Fruit fly (Drosophila melanogaster) whole organism, embryonic: Measurements from ENCODE around the gene ss.

Experiments used
- Adf1 ChIP-seq: fragments of 200-800 bp; sonication (Bioruptor generic); IDR thresholded peaks from 2 replicates; pipeline ENCODE4 v1.3.6; 2022; ENCODE audit warnings: missing biosample characterization, missing genetic modification characterization
- Antp ChIP-seq: fragments of 200-800 bp; sonication (Bioruptor generic); optimal IDR thresholded peaks from 3 replicates; lab custom pipeline; 2016; ENCODE audit warnings: missing biosample characterization, missing genetic modification characterization
- Atf3 ChIP-seq: fragments of 200-800 bp; sonication (Bioruptor generic); optimal IDR thresholded peaks from 3 replicates; lab custom pipeline; 2016; ENCODE audit warnings: missing biosample characterization, missing genetic modification characterization
- Bgb ChIP-seq: fragments of 200-800 bp; sonication (Bioruptor generic); IDR thresholded peaks from 2 replicates; pipeline ENCODE4 v1.3.6; 2022; ENCODE audit warnings: missing biosample characterization, missing genetic modification characterization; ENCODE audit not compliant: partially characterized antibody
- CG10267 ChIP-seq: fragments of 200-800 bp; sonication (Bioruptor generic); optimal IDR thresholded peaks from 2 replicates; lab custom pipeline; 2018; ENCODE audit warnings: missing biosample characterization, mild to moderate bottlenecking, missing genetic modification characterization, moderate library complexity
- CG12659 ChIP-seq: fragments of 200-800 bp; sonication (Bioruptor generic); optimal IDR thresholded peaks from 3 replicates; lab custom pipeline; 2017; ENCODE audit warnings: mild to moderate bottlenecking, missing biosample characterization, missing genetic modification reagents, missing genetic modification characterization
- CG13624 ChIP-seq: fragments of 200-800 bp; sonication (Bioruptor generic); optimal IDR thresholded peaks from 2 replicates; lab custom pipeline; 2016; ENCODE audit warnings: missing biosample characterization, missing genetic modification characterization
- CG15601 ChIP-seq: fragments of 200-800 bp; sonication (Bioruptor generic); optimal IDR thresholded peaks from 3 replicates; lab custom pipeline; 2019; ENCODE audit warnings: missing biosample characterization, mild to moderate bottlenecking, missing genetic modification characterization, moderate library complexity
- CG17328 ChIP-seq: fragments of 200-800 bp; sonication (Bioruptor generic); IDR thresholded peaks from 2 replicates; pipeline ENCODE4 v1.3.6; 2022; ENCODE audit warnings: missing biosample characterization, missing genetic modification characterization
- CG17802 ChIP-seq: fragments of 200-800 bp; sonication (Bioruptor generic); optimal IDR thresholded peaks from 2 replicates; lab custom pipeline; 2018; ENCODE audit warnings: missing biosample characterization, mild to moderate bottlenecking, missing genetic modification characterization, moderate library complexity
- CG31441 ChIP-seq: fragments of 200-800 bp; sonication (Bioruptor generic); IDR thresholded peaks from 2 replicates; pipeline ENCODE4 v1.3.6; 2022; ENCODE audit warnings: missing biosample characterization, missing genetic modification characterization
- CG32532 ChIP-seq: fragments of 200-800 bp; sonication (Bioruptor generic); IDR thresholded peaks from 2 replicates; pipeline ENCODE4 v1.3.6; 2022; ENCODE audit warnings: missing biosample characterization, missing genetic modification characterization
- CG3281 ChIP-seq: fragments of 200-800 bp; sonication (Bioruptor generic); optimal IDR thresholded peaks from 3 replicates; lab custom pipeline; 2017; ENCODE audit warnings: missing biosample characterization, mild to moderate bottlenecking, missing genetic modification characterization
- CG34422 ChIP-seq: fragments of 200-800 bp; sonication (Bioruptor generic); IDR thresholded peaks from 3 replicates; pipeline ENCODE4 v1.3.6; 2022; ENCODE audit warnings: missing biosample characterization, missing genetic modification characterization
- CG3995 ChIP-seq: fragments of 200-800 bp; sonication (Bioruptor generic); optimal IDR thresholded peaks from 3 replicates; lab custom pipeline; 2016; ENCODE audit warnings: missing biosample characterization, missing genetic modification characterization
- CG6272 ChIP-seq: fragments of 200-800 bp; sonication (Bioruptor generic); IDR thresholded peaks from 2 replicates; pipeline ENCODE4 v1.3.6; 2022; ENCODE audit warnings: missing biosample characterization, missing genetic modification characterization
- CG6765 ChIP-seq: fragments of 200-800 bp; sonication (Bioruptor generic); optimal IDR thresholded peaks from 3 replicates; lab custom pipeline; 2017; ENCODE audit warnings: missing biosample characterization, mild to moderate bottlenecking, missing genetic modification characterization
- CG7372 ChIP-seq: fragments of 200-800 bp; sonication (Bioruptor generic); IDR thresholded peaks from 2 replicates; pipeline ENCODE4 v1.3.6; 2022; ENCODE audit warnings: missing biosample characterization, missing genetic modification characterization
- CG8290 ChIP-seq, 3 experiments: fragments of 200-800 bp; sonication (Bioruptor generic); optimal IDR thresholded peaks; 2 replicates each; lab custom pipeline; 2016 to 2019; ENCODE audit warnings: missing biosample characterization in 3 of 3, missing genetic modification characterization in 3 of 3, mild to moderate bottlenecking in 2 of 3, moderate library complexity in 1 of 3
- CG9932 ChIP-seq: fragments of 200-800 bp; sonication (Bioruptor generic); IDR thresholded peaks from 2 replicates; pipeline ENCODE4 v1.3.6; 2022; ENCODE audit warnings: missing biosample characterization, missing genetic modification characterization
- CHES-1-like ChIP-seq: fragments of 200-800 bp; sonication (Bioruptor generic); optimal IDR thresholded peaks from 2 replicates; lab custom pipeline; 2016; ENCODE audit warnings: missing biosample characterization, missing genetic modification characterization
- Chrac-16 ChIP-seq: fragments of 200-800 bp; sonication (Bioruptor generic); optimal IDR thresholded peaks from 3 replicates; lab custom pipeline; 2016; ENCODE audit warnings: missing biosample characterization, missing genetic modification characterization
- Dp ChIP-seq: fragments of 200-800 bp; sonication (Bioruptor generic); optimal IDR thresholded peaks from 2 replicates; lab custom pipeline; 2018; ENCODE audit warnings: missing biosample characterization, mild to moderate bottlenecking, missing genetic modification characterization, moderate library complexity
- Dref ChIP-seq: fragments of 200-800 bp; sonication (Bioruptor generic); IDR thresholded peaks from 2 replicates; pipeline ENCODE4 v1.3.6; 2022; ENCODE audit warnings: missing biosample characterization, missing genetic modification characterization
- Drgx ChIP-seq: fragments of 200-800 bp; sonication (Bioruptor generic); IDR thresholded peaks from 2 replicates; pipeline ENCODE4 v1.3.6; 2022; ENCODE audit warnings: missing biosample characterization, missing genetic modification characterization
- Ets65A ChIP-seq: fragments of 200-800 bp; sonication (Bioruptor generic); peaks from one replicate; lab custom pipeline; 2016; ENCODE audit warnings: missing biosample characterization, missing genetic modification characterization
- Ets97D ChIP-seq: fragments of 200-800 bp; sonication (Bioruptor generic); optimal IDR thresholded peaks from 3 replicates; lab custom pipeline; 2016; ENCODE audit warnings: missing biosample characterization, missing genetic modification characterization
- Fer1 ChIP-seq: fragments of 200-800 bp; sonication (Bioruptor generic); optimal IDR thresholded peaks from 2 replicates; lab custom pipeline; 2017; ENCODE audit warnings: missing biosample characterization, mild to moderate bottlenecking, missing genetic modification characterization
- HLH4C ChIP-seq: fragments of 200-800 bp; sonication (Bioruptor generic); IDR thresholded peaks from 3 replicates; pipeline ENCODE4 v1.3.6; 2022; ENCODE audit warnings: missing biosample characterization, missing genetic modification characterization; ENCODE audit not compliant: partially characterized antibody
- NFAT ChIP-seq: fragments of 200-800 bp; sonication (Bioruptor generic); IDR thresholded peaks from 2 replicates; pipeline ENCODE4 v1.3.6; 2022; ENCODE audit warnings: missing biosample characterization, missing genetic modification characterization
- Rfx ChIP-seq: fragments of 200-800 bp; sonication (Bioruptor generic); IDR thresholded peaks from 2 replicates; pipeline ENCODE4 v1.3.6; 2022; ENCODE audit warnings: missing biosample characterization, missing genetic modification characterization
- Sry-δ ChIP-seq: fragments of 200-800 bp; sonication (Bioruptor generic); optimal IDR thresholded peaks from 2 replicates; lab custom pipeline; 2016; ENCODE audit warnings: missing biosample characterization, missing genetic modification characterization
- Stat92E ChIP-seq, 3 experiments: fragments of >200 bp in 2 of 3; fragments of 200-800 bp in 1 of 3; sonication (Bioruptor generic) in 1 of 3; optimal IDR thresholded peaks; 2 replicates each; lab custom pipeline; 2017 to 2019; ENCODE audit warnings: missing biosample characterization in 3 of 3, missing genetic modification characterization in 3 of 3, mild to moderate bottlenecking in 1 of 3, moderate library complexity in 1 of 3
- Xbp1 ChIP-seq: fragments of 200-800 bp; sonication (Bioruptor generic); optimal IDR thresholded peaks from 3 replicates; lab custom pipeline; 2016; ENCODE audit warnings: missing biosample characterization, mild to moderate bottlenecking, missing genetic modification characterization
- Xrp1 ChIP-seq: fragments of 200-800 bp; sonication (Bioruptor generic); IDR thresholded peaks from 2 replicates; pipeline ENCODE4 v1.3.6; 2022; ENCODE audit warnings: missing biosample characterization, missing genetic modification characterization
- YL-1 ChIP-seq: fragments of 200-800 bp; sonication (Bioruptor generic); optimal IDR thresholded peaks from 3 replicates; lab custom pipeline; 2017; ENCODE audit warnings: missing biosample characterization, mild to moderate bottlenecking, missing genetic modification characterization
- al ChIP-seq: fragments of 200-800 bp; sonication (Bioruptor generic); IDR thresholded peaks from 2 replicates; pipeline ENCODE4 v1.3.6; 2022; ENCODE audit warnings: missing biosample characterization, missing genetic modification characterization
- az2 ChIP-seq: fragments of 200-800 bp; sonication (Bioruptor generic); optimal IDR thresholded peaks from 3 replicates; lab custom pipeline; 2016; ENCODE audit warnings: missing biosample characterization, missing genetic modification characterization
- ci ChIP-seq: fragments of 200-800 bp; sonication (Bioruptor generic); IDR thresholded peaks from 3 replicates; pipeline ENCODE4 v1.3.6; 2022; ENCODE audit warnings: missing biosample characterization, missing genetic modification characterization
- grau ChIP-seq: fragments of 200-800 bp; optimal IDR thresholded peaks from 3 replicates; lab custom pipeline; 2019; ENCODE audit warnings: missing biosample characterization, mild to moderate bottlenecking, missing genetic modification characterization, moderate library complexity
- lilli ChIP-seq: fragments of 200-800 bp; sonication (Bioruptor generic); optimal IDR thresholded peaks from 3 replicates; lab custom pipeline; 2016; ENCODE audit warnings: missing biosample characterization, missing genetic modification characterization
- pho ChIP-seq: fragments of 200-800 bp; sonication (Bioruptor generic); optimal IDR thresholded peaks from 2 replicates; lab custom pipeline; 2016; ENCODE audit warnings: missing biosample characterization, missing genetic modification characterization
- rib ChIP-seq: fragments of 200-800 bp; sonication (Bioruptor generic); IDR thresholded peaks from 2 replicates; pipeline ENCODE4 v1.3.6; 2022; ENCODE audit warnings: missing biosample characterization, missing genetic modification characterization
- scrt ChIP-seq: fragments of 200-800 bp; sonication (Bioruptor generic); optimal IDR thresholded peaks from 2 replicates; lab custom pipeline; 2018; ENCODE audit warnings: missing biosample characterization, mild to moderate bottlenecking, missing genetic modification characterization, moderate library complexity
- sens ChIP-seq: fragments of 200-800 bp; sonication (Bioruptor generic); peaks from one replicate; lab custom pipeline; 2016; ENCODE audit warnings: missing biosample characterization, missing genetic modification characterization
- slbo ChIP-seq: fragments of 200-800 bp; sonication (Bioruptor generic); IDR thresholded peaks from 2 replicates; pipeline ENCODE4 v1.3.6; 2022; ENCODE audit warnings: missing biosample characterization, missing genetic modification characterization
- stwl ChIP-seq: fragments of 200-800 bp; sonication (Bioruptor generic); optimal IDR thresholded peaks from 3 replicates; lab custom pipeline; 2018; ENCODE audit warnings: missing biosample characterization, mild to moderate bottlenecking, missing genetic modification characterization, moderate library complexity
- unc-4 ChIP-seq: fragments of 200-800 bp; sonication (Bioruptor generic); IDR thresholded peaks from 2 replicates; pipeline ENCODE4 v1.3.6; 2022; ENCODE audit warnings: missing biosample characterization, missing genetic modification characterization; ENCODE audit not compliant: partially characterized antibody
- vvl ChIP-seq: fragments of 200-800 bp; sonication (Bioruptor generic); IDR thresholded peaks from 2 replicates; pipeline ENCODE4 v1.3.6; 2022; ENCODE audit warnings: missing biosample characterization, missing genetic modification characterization

The ss gene

dm6 chr3R:16441367-16441923 lies 38.0 kb upstream of the ss start, which contains the start of gene ema (continued):
- TF ChIP-seq Xbp1 (GFP tag; lab: Kevin White, UChicago) (peak; percentile 36), Ets65A (peak; percentile 9), Drgx (GFP tag; lab: Robert Waterston, UW) (no peak), CG10267 (tag; lab: Kevin White, UChicago) (peak; percentile 29), Stat92E (GFP tag; optimal IDR thresholded peaks at IDR 0.05; lab: Kevin White, UChicago) (peak in 1 of 3 experiments; percentile 10), Adf1 (GFP tag; lab: Robert Waterston, UW) (peak; percentile 20; the same call in 1 of the 2 replicates), Atf3 (GFP tag; lab: Kevin White, UChicago) (no peak), rib (GFP tag; lab: Robert Waterston, UW) (0 out of 2 replicates have a peak, but pooled peaks have one; percentile 22), CG8290 (GFP tag; optimal IDR thresholded peaks at IDR 0.05; lab: Kevin White, UChicago) (peak; percentile 22), CG8290 (tag; optimal IDR thresholded peaks at IDR 0.05; lab: Kevin White, UChicago) (peak in 1 of 2 experiments; percentile 7), Ets97D (GFP tag; lab: Kevin White, UChicago) (peak; percentile 38), CG7372 (no peak), Antp (GFP tag; lab: Kevin White, UChicago) (peak; percentile 1), lilli (GFP tag; lab: Kevin White, UChicago) (peak; percentile 61), slbo (peak; percentile 56), vvl (0 out of 2 replicates have a peak, but pooled peaks have one; percentile 40), Rfx (GFP tag; lab: Robert Waterston, UW) (peak; percentile 49; the same call in 1 of the 2 replicates), pho (peak; percentile 17), Sry-δ (GFP tag; lab: Kevin White, UChicago) (peak; percentile 58), Chrac-16 (GFP tag; lab: Kevin White, UChicago) (peak; percentile 22), CG31441 (peak; percentile 85), CG12659 (GFP tag; lab: Kevin White, UChicago) (peak; percentile 61), az2 (GFP tag; lab: Kevin White, UChicago) (no peak), scrt (GFP tag; lab: Kevin White, UChicago) (peak; percentile 89), unc-4 (GFP tag; lab: Robert Waterston, UW) (0 out of 2 replicates have a peak, but pooled peaks have one; percentile 32), CG15601 (tag; lab: Kevin White, UChicago) (peak; percentile 4), Bgb (GFP tag; lab: Robert Waterston, UW) (peak; percentile 24; the same call in 1 of the 2 replicates), sens (peak; percentile 81), CG17328 (GFP tag; lab: Robert Waterston, UW) (no peak), Dp (GFP tag; lab: Kevin White, UChicago) (peak; percentile 36), al (GFP tag; lab: Robert Waterston, UW) (no peak), CG6765 (GFP tag; lab: Kevin White, UChicago) (peak; percentile 5), CG17802 (tag; lab: Kevin White, UChicago) (no peak), Fer1 (GFP tag; lab: Kevin White, UChicago) (peak; percentile 47), stwl (tag; lab: Kevin White, UChicago) (peak; percentile 57), CG32532 (peak; percentile 54; the same call in 1 of the 2 replicates), Dref (GFP tag; lab: Robert Waterston, UW) (peak; percentile 81), grau (tag; lab: Kevin White, UChicago) (peak; percentile 46), CG13624 (peak; percentile 17), CG9932 (GFP tag; lab: Robert Waterston, UW) (peak; percentile 59), CG34422 (GFP tag; lab: Robert Waterston, UW) (peak; percentile 70; the same call in 1 of the 3 replicates), CG3995 (GFP tag; lab: Kevin White, UChicago) (peak; percentile 99), CG6272 (0 out of 2 replicates have a peak, but pooled peaks have one; percentile 9), ci (peak; percentile 17; the same call in 1 of the 3 replicates), CG3281 (GFP tag; lab: Kevin White, UChicago) (peak; percentile 28), NFAT (GFP tag; lab: Robert Waterston, UW) (peak; percentile 31; the same call in 1 of the 2 replicates), Xrp1 (GFP tag; lab: Robert Waterston, UW) (peak; percentile 28; the same call in 1 of the 2 replicates), HLH4C (peak; percentile 51; the same call in 1 of the 3 replicates), YL-1 (GFP tag; lab: Kevin White, UChicago) (peak; percentile 80), CHES-1-like (peak; percentile 23)
